Fruit fly (Drosophila melanogaster) whole organism, embryonic: ENCODE measurements around the gene Tom70.

ENCODE experiments used
- Asciz ChIP-seq: fragments of 200-800 bp; sonication (Bioruptor generic); optimal IDR thresholded peaks from 2 replicates; lab custom pipeline; 2017; ENCODE audit warnings: missing biosample characterization, mild to moderate bottlenecking, missing genetic modification characterization, missing genetic modification reagents
- BEAF-32 ChIP-seq: fragments of 200-800 bp; sonication (Bioruptor generic); optimal IDR thresholded peaks from 3 replicates; lab custom pipeline; 2017; ENCODE audit warnings: missing biosample characterization, missing genetic modification characterization, mild to moderate bottlenecking, moderate library complexity, missing genetic modification reagents
- CG10147 ChIP-seq: fragments of 200-800 bp; sonication (Bioruptor generic); optimal IDR thresholded peaks from 2 replicates; lab custom pipeline; 2019; ENCODE audit warnings: missing biosample characterization, mild to moderate bottlenecking, missing genetic modification characterization, moderate library complexity
- CG10321 ChIP-seq: fragments of 200-800 bp; sonication (Bioruptor generic); IDR thresholded peaks from 2 replicates; pipeline ENCODE4 v1.3.6; 2022; ENCODE audit warnings: missing biosample characterization, missing genetic modification characterization
- CG10431 ChIP-seq: fragments of 200-800 bp; sonication (Bioruptor generic); optimal IDR thresholded peaks from 3 replicates; lab custom pipeline; 2018; ENCODE audit warnings: missing biosample characterization, mild to moderate bottlenecking, missing genetic modification characterization
- CG10565 ChIP-seq: fragments of 200-800 bp; sonication (Bioruptor generic); optimal IDR thresholded peaks from 3 replicates; lab custom pipeline; 2016; ENCODE audit warnings: missing biosample characterization, mild to moderate bottlenecking, missing genetic modification characterization
- CG10979 ChIP-seq: fragments of 200-800 bp; sonication (Bioruptor generic); optimal IDR thresholded peaks from 2 replicates; lab custom pipeline; 2018; ENCODE audit warnings: missing biosample characterization, mild to moderate bottlenecking, missing genetic modification characterization, moderate library complexity
- CG11085 ChIP-seq: fragments of 200-800 bp; sonication (Bioruptor generic); IDR thresholded peaks from 2 replicates; pipeline ENCODE4 v1.3.6; 2022; ENCODE audit warnings: missing biosample characterization, missing genetic modification characterization
- CG11560 ChIP-seq: fragments of 200-800 bp; sonication (Bioruptor generic); IDR thresholded peaks from 3 replicates; pipeline ENCODE4 v1.3.6; 2022; ENCODE audit warnings: missing biosample characterization, missing genetic modification characterization
- CG11696 ChIP-seq: fragments of 200-800 bp; sonication (Bioruptor generic); IDR thresholded peaks from 2 replicates; pipeline ENCODE4 v1.3.6; 2022; ENCODE audit warnings: missing biosample characterization, missing genetic modification characterization
- CG12071 ChIP-seq: fragments of 200-800 bp; sonication (Bioruptor generic); optimal IDR thresholded peaks from 3 replicates; lab custom pipeline; 2018; ENCODE audit warnings: missing biosample characterization, mild to moderate bottlenecking, missing genetic modification characterization
- CG15696 ChIP-seq: fragments of 200-800 bp; sonication (Bioruptor generic); optimal IDR thresholded peaks from 2 replicates; lab custom pipeline; 2019; ENCODE audit warnings: missing biosample characterization, mild to moderate bottlenecking, missing genetic modification characterization, moderate library complexity
- CG1647 ChIP-seq: fragments of 200-800 bp; sonication (Bioruptor generic); optimal IDR thresholded peaks from 3 replicates; lab custom pipeline; 2016; ENCODE audit warnings: missing biosample characterization, missing genetic modification characterization
- CG34376 ChIP-seq: fragments of 200-800 bp; sonication (Bioruptor generic); optimal IDR thresholded peaks from 2 replicates; lab custom pipeline; 2018; ENCODE audit warnings: missing biosample characterization, mild to moderate bottlenecking, missing genetic modification characterization
- CG4617 ChIP-seq: fragments of 200-800 bp; sonication (Bioruptor generic); optimal IDR thresholded peaks from 3 replicates; lab custom pipeline; 2016; ENCODE audit warnings: missing biosample characterization, missing genetic modification characterization, borderline replicate concordance
- CG4854 ChIP-seq: fragments of 200-800 bp; sonication (Bioruptor generic); optimal IDR thresholded peaks from 2 replicates; lab custom pipeline; 2016; ENCODE audit warnings: missing biosample characterization, missing genetic modification characterization, inconsistent platforms
- CG6765 ChIP-seq: fragments of 200-800 bp; sonication (Bioruptor generic); optimal IDR thresholded peaks from 3 replicates; lab custom pipeline; 2017; ENCODE audit warnings: missing biosample characterization, mild to moderate bottlenecking, missing genetic modification characterization
- CG9932 ChIP-seq: fragments of 200-800 bp; sonication (Bioruptor generic); IDR thresholded peaks from 2 replicates; pipeline ENCODE4 v1.3.6; 2022; ENCODE audit warnings: missing biosample characterization, missing genetic modification characterization
- CTCF ChIP-seq: fragments of 200-800 bp; sonication (Bioruptor generic); optimal IDR thresholded peaks from 2 replicates; lab custom pipeline; 2017; ENCODE audit warnings: missing biosample characterization, mild to moderate bottlenecking, missing genetic modification characterization, moderate library complexity
- Dek ChIP-seq: fragments of 200-800 bp; sonication (Bioruptor generic); optimal IDR thresholded peaks from 3 replicates; lab custom pipeline; 2019; ENCODE audit warnings: missing biosample characterization, mild to moderate bottlenecking, missing genetic modification characterization, moderate library complexity
- Doc2 ChIP-seq: fragments of 200-800 bp; sonication (Bioruptor generic); IDR thresholded peaks from 2 replicates; pipeline ENCODE4 v1.3.6; 2022; ENCODE audit warnings: missing biosample characterization, missing genetic modification characterization
- ERR ChIP-seq: fragments of 200-800 bp; sonication (Bioruptor generic); optimal IDR thresholded peaks from 2 replicates; lab custom pipeline; 2016; ENCODE audit warnings: missing biosample characterization, missing genetic modification characterization
- Eip74EF ChIP-seq, 2 experiments: fragments of 200-800 bp in 1 of 2; fragments of >200 bp in 1 of 2; sonication (Bioruptor generic) in 1 of 2; optimal IDR thresholded peaks; 2 replicates each; lab custom pipeline; 2017 to 2019; ENCODE audit warnings: missing biosample characterization in 2 of 2, missing genetic modification characterization in 2 of 2, mild to moderate bottlenecking in 1 of 2, moderate library complexity in 1 of 2
- Elba2 ChIP-seq: fragments of 200-800 bp; sonication (Bioruptor generic); optimal IDR thresholded peaks from 3 replicates; lab custom pipeline; 2016; ENCODE audit warnings: missing biosample characterization, missing genetic modification characterization
- GATAe ChIP-seq: fragments of 200-800 bp; sonication (Bioruptor generic); conservative IDR thresholded peaks from 2 replicates; pipeline ENCODE4 v1.3.6; 2022; ENCODE audit warnings: missing biosample characterization, missing genetic modification characterization
- Hr39 ChIP-seq: fragments of >200 bp; optimal IDR thresholded peaks from 2 replicates; lab custom pipeline; 2017
- Jarid2 ChIP-seq: fragments of 200-800 bp; sonication (Bioruptor generic); optimal IDR thresholded peaks from 3 replicates; lab custom pipeline; 2017; ENCODE audit warnings: mild to moderate bottlenecking, missing biosample characterization, missing genetic modification reagents, missing genetic modification characterization
- Mad ChIP-seq: fragments of 200-800 bp; sonication (Bioruptor generic); optimal IDR thresholded peaks from 2 replicates; lab custom pipeline; 2016; ENCODE audit warnings: missing biosample characterization, missing genetic modification characterization
- Poxn ChIP-seq: fragments of 200-800 bp; sonication (Bioruptor generic); IDR thresholded peaks from 2 replicates; pipeline ENCODE4 v1.3.6; 2022; ENCODE audit warnings: missing biosample characterization, missing genetic modification characterization
- bab2 ChIP-seq: fragments of 200-800 bp; sonication (Bioruptor generic); optimal IDR thresholded peaks from 2 replicates; lab custom pipeline; 2016; ENCODE audit warnings: missing biosample characterization, missing genetic modification characterization
- bigmax ChIP-seq: fragments of 200-800 bp; sonication (Bioruptor generic); optimal IDR thresholded peaks from 2 replicates; lab custom pipeline; 2018; ENCODE audit warnings: missing biosample characterization, mild to moderate bottlenecking, missing genetic modification characterization
- caup ChIP-seq: fragments of 200-800 bp; sonication (Bioruptor generic); optimal IDR thresholded peaks from 3 replicates; lab custom pipeline; 2017; ENCODE audit warnings: missing biosample characterization, mild to moderate bottlenecking, missing genetic modification characterization, moderate library complexity; ENCODE audit not compliant: severe bottlenecking
- crp ChIP-seq, 2 experiments: fragments of 200-800 bp; sonication (Bioruptor generic); optimal IDR thresholded peaks; 2 replicates in 1 of 2; 3 replicates in 1 of 2; lab custom pipeline; 2017; ENCODE audit warnings: missing biosample characterization in 2 of 2, missing genetic modification characterization in 2 of 2, mild to moderate bottlenecking in 1 of 2, moderate library complexity in 1 of 2
- dpn ChIP-seq, 2 experiments: fragments of 200-800 bp; sonication (Bioruptor generic); optimal IDR thresholded peaks; 3 replicates each; lab custom pipeline; 2016; ENCODE audit warnings: missing biosample characterization in 2 of 2, missing genetic modification characterization in 2 of 2
- eve ChIP-seq, 2 experiments: fragments of >200 bp; optimal IDR thresholded peaks; 2 replicates each; lab custom pipeline; 2017; ENCODE audit warnings: missing biosample characterization in 2 of 2, missing genetic modification characterization in 2 of 2
- gem ChIP-seq: fragments of 200-800 bp; sonication (Bioruptor generic); optimal IDR thresholded peaks from 2 replicates; lab custom pipeline; 2019; ENCODE audit warnings: missing biosample characterization, mild to moderate bottlenecking, missing genetic modification characterization, moderate library complexity
- lbe ChIP-seq: fragments of 200-800 bp; sonication (Bioruptor generic); optimal IDR thresholded peaks from 2 replicates; lab custom pipeline; 2016; ENCODE audit warnings: missing biosample characterization, mild to moderate bottlenecking, missing genetic modification characterization
- nom ChIP-seq: fragments of 200-800 bp; sonication (Bioruptor generic); optimal IDR thresholded peaks from 2 replicates; lab custom pipeline; 2017; ENCODE audit warnings: missing biosample characterization, missing genetic modification characterization, mild to moderate bottlenecking, moderate library complexity, missing genetic modification reagents
- odd ChIP-seq: fragments of 200-800 bp; sonication (Bioruptor generic); optimal IDR thresholded peaks from 2 replicates; lab custom pipeline; 2017; ENCODE audit warnings: missing biosample characterization, mild to moderate bottlenecking, missing genetic modification characterization
- p53 ChIP-seq: fragments of 200-800 bp; sonication (Bioruptor generic); optimal IDR thresholded peaks from 2 replicates; lab custom pipeline; 2016; ENCODE audit warnings: missing biosample characterization, missing genetic modification characterization
- pfk ChIP-seq: fragments of 200-800 bp; sonication (Bioruptor generic); optimal IDR thresholded peaks from 2 replicates; lab custom pipeline; 2018; ENCODE audit warnings: missing biosample characterization, mild to moderate bottlenecking, missing genetic modification characterization, moderate library complexity
- repo ChIP-seq: fragments of 200-800 bp; sonication (Bioruptor generic); optimal IDR thresholded peaks from 2 replicates; lab custom pipeline; 2016; ENCODE audit warnings: missing biosample characterization, missing genetic modification characterization
- sens ChIP-seq: fragments of 200-800 bp; sonication (Bioruptor generic); peaks from one replicate; lab custom pipeline; 2016; ENCODE audit warnings: missing biosample characterization, missing genetic modification characterization
- slou ChIP-seq: fragments of 200-800 bp; sonication (Bioruptor generic); optimal IDR thresholded peaks from 3 replicates; lab custom pipeline; 2016; ENCODE audit warnings: missing biosample characterization, missing genetic modification characterization
- sna ChIP-seq: fragments of 200-800 bp; sonication (Bioruptor generic); IDR thresholded peaks from 2 replicates; pipeline ENCODE4 v1.3.6; 2022; ENCODE audit warnings: missing biosample characterization, missing genetic modification characterization; ENCODE audit not compliant: partially characterized antibody
- tio ChIP-seq: fragments of 200-800 bp; sonication (Bioruptor generic); optimal IDR thresholded peaks from 2 replicates; lab custom pipeline; 2017; ENCODE audit warnings: missing biosample characterization, missing genetic modification characterization, inconsistent platforms
- vnd ChIP-seq: fragments of 200-800 bp; sonication (Bioruptor generic); IDR thresholded peaks from 3 replicates; pipeline ENCODE4 v1.3.6; 2022; ENCODE audit warnings: missing biosample characterization, missing genetic modification characterization; ENCODE audit not compliant: partially characterized antibody
- vvl ChIP-seq: fragments of 200-800 bp; sonication (Bioruptor generic); IDR thresholded peaks from 2 replicates; pipeline ENCODE4 v1.3.6; 2022; ENCODE audit warnings: missing biosample characterization, missing genetic modification characterization
- wor ChIP-seq: fragments of 200-800 bp; sonication (Bioruptor generic); IDR thresholded peaks from 2 replicates; pipeline ENCODE4 v1.3.6; 2022; ENCODE audit warnings: missing biosample characterization, missing genetic modification characterization

The Tom70 gene

dm6 chr2L:12010877-12011666, 27.2 kb downstream of the Tom70 start (continued):
- TF ChIP-seq tio (GFP tag; lab: Kevin White, UChicago) (no peak), bab2 (GFP tag; lab: Kevin White, UChicago) (peak; percentile 70), BEAF-32 (GFP tag; lab: Kevin White, UChicago) (peak; percentile 20), dpn (GFP tag; optimal IDR thresholded peaks at IDR 0.05; lab: Kevin White, UChicago) (peak; percentile 82 to 91), vnd (GFP tag; lab: Robert Waterston, UW) (no peak), odd (GFP tag; lab: Kevin White, UChicago) (peak; percentile 50), CG34376 (GFP tag; lab: Kevin White, UChicago) (no peak), CG4854 (GFP tag; lab: Kevin White, UChicago) (peak; percentile 51), CG11560 (no peak), repo (GFP tag; lab: Kevin White, UChicago) (peak; percentile 4), Dek (tag; lab: Kevin White, UChicago) (peak; percentile 93), Eip74EF (GFP tag; optimal IDR thresholded peaks at IDR 0.05; lab: Kevin White, UChicago) (peak in 1 of 2 experiments; percentile 26), nom (peak; percentile 93), GATAe (GFP tag; lab: Robert Waterston, UW) (no peak), wor (GFP tag; lab: Robert Waterston, UW) (no peak), sens (GFP tag; lab: Kevin White, UChicago) (peak; percentile 97), CG10979 (tag; lab: Kevin White, UChicago) (peak; percentile 92), Elba2 (GFP tag; lab: Kevin White, UChicago) (no peak), lbe (peak; percentile 63), CG15696 (tag; lab: Kevin White, UChicago) (peak; percentile 94), CG1647 (GFP tag; lab: Kevin White, UChicago) (peak; percentile 80), CG10431 (GFP tag; lab: Kevin White, UChicago) (peak; percentile 80), eve (GFP tag; optimal IDR thresholded peaks at IDR 0.05; lab: Kevin White, UChicago) (no peak), Jarid2 (GFP tag; lab: Kevin White, UChicago) (peak; percentile 73), CG4617 (GFP tag; lab: Kevin White, UChicago) (peak; percentile 82), CG10565 (GFP tag; lab: Kevin White, UChicago) (no peak), pfk (GFP tag; lab: Kevin White, UChicago) (no peak), CG9932 (GFP tag; lab: Robert Waterston, UW) (no peak), p53 (GFP tag; lab: Kevin White, UChicago) (no peak), Mad (GFP tag; lab: Kevin White, UChicago) (peak; percentile 81), slou (GFP tag; lab: Kevin White, UChicago) (peak; percentile 85), CG10321 (GFP tag; lab: Robert Waterston, UW) (no peak), CG10147 (peak; percentile 94), Hr39 (lab: Kevin White, UChicago) (no peak), CG11085 (no peak), crp (GFP tag; optimal IDR thresholded peaks at IDR 0.05; lab: Kevin White, UChicago) (peak in 1 of 2 experiments; percentile 68), CG12071 (GFP tag; lab: Kevin White, UChicago) (peak; percentile 76), caup (GFP tag; lab: Kevin White, UChicago) (peak; percentile 86), CG6765 (GFP tag; lab: Kevin White, UChicago) (peak; percentile 87), ERR (no peak), Doc2 (GFP tag; lab: Robert Waterston, UW) (no peak), Asciz (GFP tag; lab: Kevin White, UChicago) (peak; percentile 84), bigmax (GFP tag; lab: Kevin White, UChicago) (no peak), Poxn (GFP tag; lab: Robert Waterston, UW) (no peak), CTCF (GFP tag; lab: Kevin White, UChicago) (peak; percentile 41), CG11696 (no peak), gem (peak; percentile 96), sna (GFP tag; lab: Robert Waterston, UW) (no peak), vvl (GFP tag; lab: Robert Waterston, UW) (no peak)
